Worm (Caenorhabditis elegans): ENCODE results near the gene C10A4.1.

- no peak for TF ChIP-seq C38D4.7 (GFP tag; optimal IDR thresholded peaks at IDR 0.05)
- no peak for TF ChIP-seq ama-1 (optimal IDR thresholded peaks at IDR 0.05)
- TF ChIP-seq ceh-9 (tag; optimal IDR thresholded peaks at IDR 0.05) = no peak
- TF ChIP-seq pha-4 (tag; optimal IDR thresholded peaks at IDR 0.05) = no peak
- no peak for TF ChIP-seq unc-86 (tag; optimal IDR thresholded peaks at IDR 0.05)
- TF ChIP-seq fkh-10 (GFP tag; optimal IDR thresholded peaks at IDR 0.05) = no peak
- no peak for TF ChIP-seq hlh-6 (tag; optimal IDR thresholded peaks at IDR 0.05)
- TF ChIP-seq fax-1 (tag; optimal IDR thresholded peaks at IDR 0.05) = no peak
- no peak for TF ChIP-seq madf-2 (tag; optimal IDR thresholded peaks at IDR 0.05)
- no peak for TF ChIP-seq pat-9 (tag; optimal IDR thresholded peaks at IDR 0.05)
- no peak for TF ChIP-seq zip-5 (tag; optimal IDR thresholded peaks at IDR 0.05)
- no peak for TF ChIP-seq lim-6 (tag; optimal IDR thresholded peaks at IDR 0.05)
- no peak for TF ChIP-seq pros-1 (tag; optimal IDR thresholded peaks at IDR 0.05)
- no peak for TF ChIP-seq nhr-232 (tag; optimal IDR thresholded peaks at IDR 0.05)
Observed at ce11 chrX:7442477-7442876, 26.3 kb downstream of the C10A4.1 start, which contains the start of gene acl-12.

All from whole organism, late embryonic.